Worm (Caenorhabditis elegans): ENCODE results near the gene cyp-33E3.

- TF ChIP-seq sptf-1 (tag; optimal IDR thresholded peaks at IDR 0.05) (no peak), fkh-4 (tag; optimal IDR thresholded peaks at IDR 0.05; ENCODE audit: borderline replicate concordance) (no peak), unc-62 (GFP tag; optimal IDR thresholded peaks at IDR 0.05) (no peak), nhr-237 (tag; optimal IDR thresholded peaks at IDR 0.05) (no peak), snpc-4 (tag; optimal IDR thresholded peaks at IDR 0.05) (no peak), lin-15B (tag; optimal IDR thresholded peaks at IDR 0.05) (no peak), fkh-10 (GFP tag; optimal IDR thresholded peaks at IDR 0.05) (no peak), ceh-82 (tag; optimal IDR thresholded peaks at IDR 0.05) (no peak), nhr-20 (tag; optimal IDR thresholded peaks at IDR 0.05) (no peak)
These were observed 2.8 kb upstream of the cyp-33E3 start, which contains the start of the genes F42A9.17 and cyp-33E2 for ce11 chrIV:8611886-8612542.
